Worm (Caenorhabditis elegans): ENCODE measurements around the gene F22F7.7.

The F22F7.7 gene

DNA sequence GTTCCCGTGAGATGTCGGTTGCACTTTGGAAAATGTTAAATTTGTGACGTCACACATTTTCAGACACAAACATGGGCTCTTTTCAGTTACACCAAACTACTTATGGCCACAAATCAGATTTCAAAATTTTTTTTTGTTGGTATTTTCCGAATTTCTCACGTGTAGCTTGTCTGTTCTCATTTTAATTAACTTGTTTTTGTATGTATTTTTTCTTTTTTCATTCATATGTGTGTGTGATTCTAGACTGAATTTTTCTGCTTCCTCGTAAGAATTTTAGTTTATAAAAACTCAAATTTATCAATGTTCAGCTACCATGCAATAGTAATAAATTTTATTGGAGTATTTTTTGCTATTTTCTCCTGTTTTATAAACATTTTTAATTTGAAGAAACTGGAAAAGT is 17.0 kb upstream of the F22F7.7 start, which contains the start of gene srbc-22:
Gene srbc-22, plus strand, starts transcription at position 301 of the 400 bp plus-strand sequence.
- TF ChIP-seq ceh-100 (GFP tag; IDR thresholded peaks at IDR 0.05) (no peak), ccch-3 (GFP tag; optimal IDR thresholded peaks at IDR 0.05) (no peak), B0019.2 (GFP tag; conservative IDR thresholded peaks at IDR 0.05) (no peak), F49E8.2 (tag; optimal IDR thresholded peaks at IDR 0.05; ENCODE audit: insufficient read depth) (no peak), pha-4 (tag; optimal IDR thresholded peaks at IDR 0.05) (no peak), nhr-179 (tag; optimal IDR thresholded peaks at IDR 0.05) (no peak)

DNA sequence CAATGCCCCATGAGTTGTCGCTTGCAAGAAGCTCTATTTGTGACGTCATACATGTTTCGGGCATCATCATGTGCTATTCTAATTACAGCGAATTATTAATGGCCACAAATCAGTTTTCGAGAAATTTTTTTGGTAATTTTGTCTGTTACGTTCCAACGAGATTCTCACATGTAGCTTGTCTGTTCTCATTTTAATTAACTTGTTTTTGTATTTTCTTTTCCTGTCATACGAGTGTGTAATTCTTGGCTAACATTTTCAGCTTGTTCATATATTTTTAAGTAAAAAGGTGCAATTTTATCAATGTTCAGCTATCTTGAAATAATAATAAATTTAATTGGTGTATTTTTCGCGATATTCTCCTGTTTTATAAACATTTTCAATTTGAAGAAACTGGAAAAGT is 15.4 kb upstream of the F22F7.7 start, which contains the start of gene srbc-21:
Gene srbc-21, plus strand, starts transcription at position 301 of the 400 bp plus-strand sequence.
- TF ChIP-seq zfh-2 (GFP tag; conservative IDR thresholded peaks at IDR 0.05) (no peak), rcor-1 (GFP tag; IDR thresholded peaks at IDR 0.05) (no peak), ztf-22 (GFP tag; optimal IDR thresholded peaks at IDR 0.05) (no peak), let-607 (tag; optimal IDR thresholded peaks at IDR 0.05) (no peak), hmg-1.2 (GFP tag; IDR thresholded peaks at IDR 0.05) (no peak), F49E8.2 (tag; optimal IDR thresholded peaks at IDR 0.05; ENCODE audit: insufficient read depth) (no peak), attf-3 (GFP tag; conservative IDR thresholded peaks at IDR 0.05) (no peak), F55B11.4 (tag; optimal IDR thresholded peaks at IDR 0.05; ENCODE audit: borderline replicate concordance, insufficient read depth) (no peak), K12H6.12 (tag; optimal IDR thresholded peaks at IDR 0.05) (no peak), madf-3 (GFP tag; IDR thresholded peaks at IDR 0.05) (no peak)

DNA sequence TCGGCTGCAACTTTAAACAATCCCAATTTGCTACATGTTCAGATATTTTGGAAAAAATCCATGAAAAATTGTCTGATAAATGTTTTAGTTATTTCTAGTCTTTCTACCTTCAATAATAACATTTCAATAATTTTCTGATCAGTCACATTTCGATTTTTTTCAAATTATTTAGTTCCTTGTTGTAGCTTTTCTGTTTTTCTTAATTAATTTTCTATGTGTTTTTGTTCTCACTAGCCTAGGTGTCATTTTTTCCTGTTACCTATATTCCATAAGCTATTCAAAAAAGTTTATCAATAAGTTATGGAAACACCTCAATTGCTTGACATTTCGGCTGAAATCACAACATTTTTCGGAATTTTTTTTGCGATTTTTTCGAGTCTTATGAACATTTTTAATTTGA is 13.4 kb upstream of the F22F7.7 start, which contains the start of gene srbc-23:
Gene srbc-23, plus strand, starts transcription at position 301 of the 400 bp plus-strand sequence.
- TF ChIP-seq ama-1 (optimal IDR thresholded peaks at IDR 0.05): no peak
- TF ChIP-seq ama-1 (GFP tag; optimal IDR thresholded peaks at IDR 0.05): no peak
- TF ChIP-seq cebp-1 (GFP tag; IDR thresholded peaks at IDR 0.05): no peak
- TF ChIP-seq cebp-1 (tag; optimal IDR thresholded peaks at IDR 0.05): no peak
- no peak for TF ChIP-seq lsy-27 (tag; optimal IDR thresholded peaks at IDR 0.05; ENCODE audit: borderline replicate concordance, insufficient read depth)
- TF ChIP-seq die-1 (tag; optimal IDR thresholded peaks at IDR 0.05): no peak
- no peak for TF ChIP-seq nhr-27 (tag; optimal IDR thresholded peaks at IDR 0.05)
- TF ChIP-seq hsf-1 (GFP tag; IDR thresholded peaks at IDR 0.05): no peak
- TF ChIP-seq hlh-12 (tag; optimal IDR thresholded peaks at IDR 0.05): no peak
- TF ChIP-seq dpff-1 (tag; optimal IDR thresholded peaks at IDR 0.05): no peak
- no peak for TF ChIP-seq madf-3 (GFP tag; IDR thresholded peaks at IDR 0.05)
- no peak for TF ChIP-seq B0336.3 (GFP tag; IDR thresholded peaks at IDR 0.05)
- TF ChIP-seq egl-18 (GFP tag; IDR thresholded peaks at IDR 0.05): no peak
- TF ChIP-seq rpc-1 (optimal IDR thresholded peaks at IDR 0.05): no peak
- TF ChIP-seq rpc-1 (tag; optimal IDR thresholded peaks at IDR 0.05): no peak
- TF ChIP-seq xnd-1 (tag; optimal IDR thresholded peaks at IDR 0.05): no peak
- TF ChIP-seq fkh-3 (tag; optimal IDR thresholded peaks at IDR 0.05): no peak
- TF ChIP-seq ceh-27 (GFP tag; optimal IDR thresholded peaks at IDR 0.05): no peak
- TF ChIP-seq let-607 (tag; optimal IDR thresholded peaks at IDR 0.05): no peak
- no peak for TF ChIP-seq tbx-9 (tag; optimal IDR thresholded peaks at IDR 0.05; ENCODE audit: borderline replicate concordance)

DNA sequence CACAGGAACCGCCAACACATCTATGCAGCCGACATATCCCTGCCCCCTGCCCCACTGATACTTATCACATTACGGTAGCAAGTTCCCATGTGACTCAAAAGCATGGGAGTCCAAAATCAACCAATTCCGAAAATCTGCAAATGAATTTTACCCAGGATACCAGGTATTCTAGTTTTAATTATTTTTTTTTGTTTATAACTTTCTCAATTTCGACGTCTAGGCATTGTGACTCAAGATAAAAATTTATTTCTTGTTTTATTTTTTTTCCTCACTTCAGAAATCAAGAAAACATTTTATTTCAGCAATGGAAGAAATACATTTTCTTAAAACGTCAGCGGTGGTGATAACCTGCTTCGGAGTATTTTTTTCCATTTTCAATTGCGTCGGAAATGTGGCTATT is 11.6 kb upstream of the F22F7.7 start, which contains the start of gene srbc-24:
Gene srbc-24, plus strand, starts transcription at position 301 of the 400 bp plus-strand sequence.
- no peak for TF ChIP-seq lin-35 (GFP tag; optimal IDR thresholded peaks at IDR 0.05)

All from whole organism, young adult.